Worm (Caenorhabditis elegans) whole organism, L4 larva: ENCODE data around the gene F41E6.17.

ENCODE experiments used
- F26F4.8 ChIP-seq: fragments of 200-800 bp; sonication (Bioruptor generic); conservative IDR thresholded peaks from 2 replicates; pipeline ENCODE4 v1.3.6; 2022; ENCODE audit warnings: missing genetic modification characterization, missing compliant biosample characterization
- R02D3.7 ChIP-seq: fragments of 150-350 bp; sonication (generic microtip); optimal IDR thresholded peaks from 3 replicates; lab custom pipeline; 2014; ENCODE audit warnings: missing biosample characterization, missing genetic modification characterization
- T20F7.1 ChIP-seq: fragments of 200-800 bp; sonication (Bioruptor generic); optimal IDR thresholded peaks from 2 replicates; lab custom pipeline; 2018; ENCODE audit warnings: mild to moderate bottlenecking, missing genetic modification characterization, missing compliant biosample characterization
- Y75B8A.6 ChIP-seq: fragments of 200-800 bp; sonication (Bioruptor generic); IDR thresholded peaks from 2 replicates; pipeline ENCODE4 v1.3.6; 2022; ENCODE audit warnings: missing genetic modification reagents, missing genetic modification characterization, missing compliant biosample characterization
- ZK337.2 ChIP-seq: fragments of 200-800 bp; sonication (Bioruptor generic); IDR thresholded peaks from 2 replicates; pipeline ENCODE4 v1.3.6; 2022; ENCODE audit warnings: missing genetic modification reagents, missing genetic modification characterization, missing compliant biosample characterization
- arid-1 ChIP-seq: fragments of 200-800 bp; sonication (Bioruptor generic); conservative IDR thresholded peaks from 2 replicates; pipeline ENCODE4 v1.3.6; 2022; ENCODE audit warnings: missing genetic modification reagents, missing genetic modification characterization, missing compliant biosample characterization
- attf-4 ChIP-seq: sonication (generic microtip); optimal IDR thresholded peaks from 3 replicates; lab custom pipeline; 2017; ENCODE audit warnings: missing biosample characterization, missing genetic modification characterization
- ceh-28 ChIP-seq: fragments of 150-350 bp; optimal IDR thresholded peaks from 2 replicates; lab custom pipeline; 2014; ENCODE audit warnings: missing biosample characterization, missing genetic modification reagents, missing genetic modification characterization
- ceh-62 ChIP-seq: sonication (generic microtip); optimal IDR thresholded peaks from 2 replicates; lab custom pipeline; 2017; ENCODE audit warnings: missing biosample characterization, missing genetic modification characterization
- cey-2 ChIP-seq: sonication (generic microtip); optimal IDR thresholded peaks from 3 replicates; lab custom pipeline; 2017; ENCODE audit warnings: missing genetic modification characterization, mild to moderate bottlenecking, missing compliant biosample characterization, antibody characterized with exemption, borderline replicate concordance; ENCODE audit not compliant: insufficient read depth
- daf-12 ChIP-seq: fragments of 150-350 bp; optimal IDR thresholded peaks from 2 replicates; lab custom pipeline; 2014; ENCODE audit warnings: missing biosample characterization, missing genetic modification reagents, missing genetic modification characterization
- daf-16 ChIP-seq, 3 experiments: sonication (generic microtip); optimal IDR thresholded peaks; 2 replicates each; lab custom pipeline; 2016 to 2017; ENCODE audit warnings: missing genetic modification characterization in 3 of 3, missing genetic modification reagents in 3 of 3, mild to moderate bottlenecking in 2 of 3, missing compliant biosample characterization in 2 of 3, missing biosample characterization in 1 of 3, moderate library complexity in 1 of 3
- daf-19 ChIP-seq: fragments of 200-800 bp; sonication (Bioruptor generic); conservative IDR thresholded peaks from 2 replicates; pipeline ENCODE4 v1.3.6; 2022; ENCODE audit warnings: missing genetic modification characterization, missing compliant biosample characterization
- daf-8 ChIP-seq: fragments of 200-800 bp; sonication (Bioruptor generic); IDR thresholded peaks from 2 replicates; pipeline ENCODE4 v1.3.6; 2022; ENCODE audit warnings: missing genetic modification characterization, missing compliant biosample characterization
- dpl-1 ChIP-seq: fragments of 150-350 bp; optimal IDR thresholded peaks from 2 replicates; lab custom pipeline; 2014; ENCODE audit warnings: missing biosample characterization, missing genetic modification reagents, missing genetic modification characterization
- egl-27 ChIP-seq: sonication (generic microtip); optimal IDR thresholded peaks from 3 replicates; lab custom pipeline; 2017; ENCODE audit warnings: missing biosample characterization, missing genetic modification reagents, missing genetic modification characterization
- egl-43 ChIP-seq: fragments of 200-800 bp; sonication (Bioruptor generic); IDR thresholded peaks from 2 replicates; pipeline ENCODE4 v1.3.6; 2022; ENCODE audit warnings: missing genetic modification reagents, missing genetic modification characterization, missing compliant biosample characterization
- fos-1 ChIP-seq: fragments of 150-350 bp; optimal IDR thresholded peaks from 2 replicates; lab custom pipeline; 2014; ENCODE audit warnings: missing biosample characterization, missing genetic modification characterization
- gei-8 ChIP-seq: fragments of 200-800 bp; sonication (Bioruptor generic); optimal IDR thresholded peaks from 2 replicates; lab custom pipeline; 2018; ENCODE audit warnings: mild to moderate bottlenecking, missing genetic modification characterization, missing compliant biosample characterization
- hmg-1.1 ChIP-seq: fragments of 200-800 bp; sonication (Bioruptor generic); IDR thresholded peaks from 2 replicates; pipeline ENCODE4 v1.3.6; 2022; ENCODE audit warnings: missing genetic modification reagents, missing genetic modification characterization, missing compliant biosample characterization
- lim-7 ChIP-seq: fragments of 200-800 bp; sonication (Bioruptor generic); IDR thresholded peaks from 2 replicates; pipeline ENCODE4 v1.3.6; 2022; ENCODE audit warnings: missing genetic modification characterization, missing compliant biosample characterization
- lin-13 ChIP-seq: fragments of 150-350 bp; optimal IDR thresholded peaks from 2 replicates; lab custom pipeline; 2014; ENCODE audit warnings: missing biosample characterization, missing genetic modification reagents, missing genetic modification characterization
- lin-15B ChIP-seq: fragments of 150-350 bp; sonication (generic microtip); optimal IDR thresholded peaks from 3 replicates; lab custom pipeline; 2014; ENCODE audit warnings: missing biosample characterization, missing genetic modification characterization
- lin-39 ChIP-seq: fragments of 150-350 bp; optimal IDR thresholded peaks from 2 replicates; lab custom pipeline; 2014; ENCODE audit warnings: missing biosample characterization, missing genetic modification reagents, missing genetic modification characterization
- mdt-29 ChIP-seq: fragments of 200-800 bp; sonication (Bioruptor generic); IDR thresholded peaks from 2 replicates; pipeline ENCODE4 v1.3.6; 2022; ENCODE audit warnings: missing genetic modification reagents, missing genetic modification characterization, missing compliant biosample characterization
- mep-1 ChIP-seq: fragments of 150-350 bp; sonication (generic microtip); optimal IDR thresholded peaks from 3 replicates; lab custom pipeline; 2014; ENCODE audit warnings: missing biosample characterization, missing genetic modification characterization
- mxl-3 ChIP-seq: fragments of 200-800 bp; sonication (Bioruptor generic); optimal IDR thresholded peaks from 2 replicates; lab custom pipeline; 2018; ENCODE audit warnings: mild to moderate bottlenecking, missing genetic modification characterization, missing compliant biosample characterization
- nhr-11 ChIP-seq: fragments of 150-350 bp; optimal IDR thresholded peaks from 2 replicates; lab custom pipeline; 2014; ENCODE audit warnings: missing biosample characterization, missing genetic modification characterization
- nhr-237 ChIP-seq: sonication (generic microtip); optimal IDR thresholded peaks from 2 replicates; lab custom pipeline; 2017; ENCODE audit warnings: missing biosample characterization, missing genetic modification characterization
- nhr-25 ChIP-seq: sonication (generic microtip); optimal IDR thresholded peaks from 2 replicates; lab custom pipeline; 2017; ENCODE audit warnings: missing genetic modification characterization, mild to moderate bottlenecking, missing compliant biosample characterization, antibody characterized with exemption, moderate library complexity, borderline replicate concordance; ENCODE audit not compliant: insufficient read depth
- nhr-28 ChIP-seq: fragments of 150-350 bp; optimal IDR thresholded peaks from 2 replicates; lab custom pipeline; 2014; ENCODE audit warnings: missing biosample characterization, missing genetic modification characterization
- nhr-41 ChIP-seq: fragments of 200-800 bp; sonication (Bioruptor generic); IDR thresholded peaks from 2 replicates; pipeline ENCODE4 v1.3.6; 2022; ENCODE audit warnings: missing genetic modification reagents, missing genetic modification characterization, missing compliant biosample characterization
- nhr-42 ChIP-seq: fragments of 200-800 bp; sonication (Bioruptor generic); IDR thresholded peaks from 2 replicates; pipeline ENCODE4 v1.3.6; 2022; ENCODE audit warnings: missing genetic modification characterization, missing compliant biosample characterization
- nhr-48 ChIP-seq: sonication (generic microtip); optimal IDR thresholded peaks from 2 replicates; lab custom pipeline; 2016; ENCODE audit warnings: mild to moderate bottlenecking, missing genetic modification characterization, missing compliant biosample characterization
- nhr-6 ChIP-seq: fragments of 150-350 bp; optimal IDR thresholded peaks from 2 replicates; lab custom pipeline; 2014; ENCODE audit warnings: missing biosample characterization, missing genetic modification characterization
- nhr-76 ChIP-seq: fragments of 150-350 bp; optimal IDR thresholded peaks from 2 replicates; lab custom pipeline; 2014; ENCODE audit warnings: missing biosample characterization, missing genetic modification characterization
- nhr-77 ChIP-seq: fragments of 150-350 bp; optimal IDR thresholded peaks from 2 replicates; lab custom pipeline; 2014; ENCODE audit warnings: missing biosample characterization, missing genetic modification characterization
- php-3 ChIP-seq: fragments of 200-800 bp; sonication (Bioruptor generic); IDR thresholded peaks from 2 replicates; pipeline ENCODE4 v1.3.6; 2022; ENCODE audit warnings: missing genetic modification reagents, missing genetic modification characterization, missing compliant biosample characterization
- pqm-1 ChIP-seq: sonication (generic microtip); optimal IDR thresholded peaks from 2 replicates; lab custom pipeline; 2017; ENCODE audit warnings: missing biosample characterization, missing genetic modification characterization
- skn-1 ChIP-seq: fragments of 150-350 bp; optimal IDR thresholded peaks from 2 replicates; lab custom pipeline; 2014; ENCODE audit warnings: missing biosample characterization, missing genetic modification characterization
- snpc-1.2 ChIP-seq: fragments of 200-800 bp; sonication (Bioruptor generic); IDR thresholded peaks from 2 replicates; pipeline ENCODE4 v1.3.6; 2022; ENCODE audit warnings: missing genetic modification reagents, missing genetic modification characterization, missing compliant biosample characterization
- spr-1 ChIP-seq: sonication (generic microtip); optimal IDR thresholded peaks from 2 replicates; lab custom pipeline; 2016; ENCODE audit warnings: mild to moderate bottlenecking, missing genetic modification characterization, missing compliant biosample characterization
- spr-3 ChIP-seq: fragments of 200-800 bp; sonication (Bioruptor generic); optimal IDR thresholded peaks from 2 replicates; lab custom pipeline; 2018; ENCODE audit warnings: mild to moderate bottlenecking, missing genetic modification characterization, missing compliant biosample characterization
- tag-97 ChIP-seq: fragments of 200-800 bp; sonication (Bioruptor generic); IDR thresholded peaks from 2 replicates; pipeline ENCODE4 v1.3.6; 2022; ENCODE audit warnings: missing genetic modification characterization, missing compliant biosample characterization
- unc-130 ChIP-seq: sonication (generic microtip); optimal IDR thresholded peaks from 2 replicates; lab custom pipeline; 2016; ENCODE audit warnings: missing genetic modification reagents, missing genetic modification characterization, missing compliant biosample characterization
- unc-39 ChIP-seq: sonication (generic microtip); optimal IDR thresholded peaks from 2 replicates; lab custom pipeline; 2017; ENCODE audit warnings: missing biosample characterization, missing genetic modification characterization
- zag-1 ChIP-seq: fragments of 150-350 bp; optimal IDR thresholded peaks from 2 replicates; lab custom pipeline; 2014; ENCODE audit warnings: missing biosample characterization, missing genetic modification characterization
- zfp-2 ChIP-seq: sonication (generic microtip); optimal IDR thresholded peaks from 2 replicates; lab custom pipeline; 2016; ENCODE audit warnings: mild to moderate bottlenecking, missing genetic modification characterization, missing compliant biosample characterization
- zip-11 ChIP-seq: fragments of 200-800 bp; sonication (Bioruptor generic); IDR thresholded peaks from 2 replicates; pipeline ENCODE4 v1.3.6; 2022; ENCODE audit warnings: missing genetic modification characterization, missing compliant biosample characterization
- zip-2 ChIP-seq: fragments of 150-350 bp; optimal IDR thresholded peaks from 2 replicates; lab custom pipeline; 2014; ENCODE audit warnings: missing biosample characterization, missing genetic modification characterization
- ztf-11 ChIP-seq: fragments of 150-350 bp; optimal IDR thresholded peaks from 2 replicates; lab custom pipeline; 2014; ENCODE audit warnings: missing biosample characterization, missing genetic modification characterization
- ztf-7 ChIP-seq: fragments of 150-350 bp; optimal IDR thresholded peaks from 2 replicates; lab custom pipeline; 2014; ENCODE audit warnings: missing biosample characterization, missing genetic modification characterization

F41E6.17 gene

DNA sequence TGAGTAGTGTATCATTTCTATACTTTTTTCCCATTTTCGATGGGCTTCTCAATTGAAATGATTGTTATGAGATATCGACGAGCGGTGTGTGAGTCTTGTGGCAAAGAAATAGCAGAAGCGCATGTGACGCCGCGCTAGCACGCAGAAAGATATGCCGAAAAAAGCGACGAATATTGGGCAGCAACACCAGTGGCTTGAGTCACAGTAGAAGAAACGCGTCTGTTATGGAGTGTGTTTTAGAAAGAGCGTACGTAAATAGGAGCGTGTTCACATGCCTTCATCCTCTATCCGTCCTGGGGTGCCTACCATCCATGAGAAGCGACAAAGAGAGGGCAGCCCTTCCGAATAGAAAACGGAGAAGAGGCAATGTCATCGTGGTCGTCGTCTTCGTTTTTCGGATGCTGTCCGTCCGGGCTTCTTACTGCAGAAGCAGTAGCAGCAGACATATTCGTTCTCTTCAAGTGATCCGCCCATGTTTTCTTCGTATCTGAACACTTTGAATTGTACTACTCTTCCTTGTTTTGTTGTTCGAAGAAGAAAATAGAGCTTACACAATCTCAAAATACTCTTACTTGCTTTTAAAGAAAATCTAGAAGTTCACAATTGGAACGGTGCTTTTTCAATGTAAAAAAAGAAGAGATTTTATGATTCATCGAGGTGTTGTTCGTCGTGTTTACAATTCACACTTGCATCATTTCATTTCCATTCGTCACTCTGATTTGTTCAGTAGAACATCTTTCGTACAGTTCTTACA, 13.9 kb upstream of the F41E6.17 start (continued):
- TF ChIP-seq unc-130 (GFP tag; lab: Kevin White, UChicago) (no peak), spr-3 (no peak), nhr-237 (tag; lab: Kevin White, UChicago) (no peak), nhr-41 (GFP tag; lab: Robert Waterston, UW) (no peak), hmg-1.1 (GFP tag; lab: Robert Waterston, UW) (no peak), F26F4.8 (GFP tag; lab: Robert Waterston, UW) (no peak), fos-1 (tag; lab: Kevin White, UChicago) (no peak), nhr-11 (tag; lab: Kevin White, UChicago) (no peak), php-3 (GFP tag; lab: Robert Waterston, UW) (no peak), pqm-1 (tag; lab: Kevin White, UChicago) (no peak), egl-27 (tag; lab: Kevin White, UChicago) (no peak), daf-16 (GFP tag; optimal IDR thresholded peaks at IDR 0.05; lab: Kevin White, UChicago) (no peak), daf-16 (tag; optimal IDR thresholded peaks at IDR 0.05; lab: Kevin White, UChicago) (peak; percentile 15), R02D3.7 (no peak), nhr-28 (tag; lab: Kevin White, UChicago) (peak; percentile 33), arid-1 (no peak), zip-2 (tag; lab: Kevin White, UChicago) (no peak), unc-39 (no peak), lin-13 (GFP tag; lab: Kevin White, UChicago) (no peak), mep-1 (tag; lab: Kevin White, UChicago) (peak; percentile 30), daf-19 (GFP tag; lab: Robert Waterston, UW) (no peak), attf-4 (tag; lab: Kevin White, UChicago) (no peak), nhr-76 (no peak), ceh-62 (no peak), cey-2 (tag; lab: Kevin White, UChicago) (no peak), snpc-1.2 (GFP tag; lab: Robert Waterston, UW) (no peak), ztf-11 (no peak), nhr-25 (no peak), ceh-28 (no peak), nhr-6 (tag; lab: Kevin White, UChicago) (no peak), Y75B8A.6 (GFP tag; lab: Robert Waterston, UW) (no peak), lim-7 (GFP tag; lab: Robert Waterston, UW) (no peak), gei-8 (GFP tag; lab: Kevin White, UChicago) (no peak), zfp-2 (tag; lab: Kevin White, UChicago) (no peak), daf-8 (GFP tag; lab: Robert Waterston, UW) (no peak), nhr-42 (GFP tag; lab: Robert Waterston, UW) (no peak), nhr-77 (tag; lab: Kevin White, UChicago) (no peak), mxl-3 (GFP tag; lab: Kevin White, UChicago) (peak; percentile 79), ZK337.2 (GFP tag; lab: Robert Waterston, UW) (no peak), skn-1 (no peak), egl-43 (GFP tag; lab: Robert Waterston, UW) (peak; percentile 24; the same call in 1 of the 2 replicates), daf-12 (tag; lab: Kevin White, UChicago) (no peak), lin-15B (tag; lab: Kevin White, UChicago) (no peak), zag-1 (tag; lab: Kevin White, UChicago) (no peak), tag-97 (GFP tag; lab: Robert Waterston, UW) (no peak), T20F7.1 (GFP tag; lab: Kevin White, UChicago) (no peak), ztf-7 (tag; lab: Kevin White, UChicago) (no peak), lin-39 (tag; lab: Kevin White, UChicago) (no peak), spr-1 (no peak), nhr-48 (tag; lab: Kevin White, UChicago) (no peak), zip-11 (no peak), mdt-29 (GFP tag; lab: Robert Waterston, UW) (no peak), dpl-1 (GFP tag; lab: Kevin White, UChicago) (no peak)
